Fruit fly (Drosophila melanogaster): ENCODE results near the gene CG8202.

The CG8202 gene

DNA sequence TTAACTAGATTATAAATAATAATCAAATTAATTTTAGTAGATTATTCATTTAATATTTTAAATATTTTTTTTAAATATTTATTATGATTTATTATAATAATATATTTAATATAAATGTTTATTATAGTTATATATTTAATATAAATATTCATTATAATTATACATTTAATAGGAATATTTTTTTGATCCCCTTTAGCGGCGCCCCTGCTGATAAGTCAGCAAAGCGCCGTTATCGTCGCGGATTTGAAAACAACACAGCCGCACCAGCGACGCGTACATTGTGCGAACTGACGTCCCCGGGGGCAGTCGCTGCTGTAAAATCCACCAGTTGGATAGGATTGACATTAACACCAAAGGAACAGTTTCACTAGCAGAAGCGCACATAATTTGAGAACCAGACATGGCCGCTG lies 19.2 kb upstream of the CG8202 start, which contains the start of gene CG8112 (continued):
- TF ChIP-seq CG7786 (GFP tag; optimal IDR thresholded peaks at IDR 0.05) (no peak), Rx (GFP tag; IDR thresholded peaks at IDR 0.05) (no peak), Fer3 (tag; optimal IDR thresholded peaks at IDR 0.05) (peak; percentile 30), tio (GFP tag; optimal IDR thresholded peaks at IDR 0.05) (no peak), ham (GFP tag; IDR thresholded peaks at IDR 0.05) (no peak), CG32767 (GFP tag; IDR thresholded peaks at IDR 0.05) (no peak), Tbp (GFP tag; optimal IDR thresholded peaks at IDR 0.05) (no peak), gem (tag; optimal IDR thresholded peaks at IDR 0.05) (peak; percentile 64), CG3065 (GFP tag; optimal IDR thresholded peaks at IDR 0.05) (no peak), bab2 (GFP tag; optimal IDR thresholded peaks at IDR 0.05) (no peak), CG17385 (GFP tag; optimal IDR thresholded peaks at IDR 0.05) (peak; percentile 21), CG18764 (GFP tag; optimal IDR thresholded peaks at IDR 0.05) (no peak), ttk (GFP tag; IDR thresholded peaks at IDR 0.05) (no peak), cwo (GFP tag; optimal IDR thresholded peaks at IDR 0.05) (peak; percentile 24), Dip2 (GFP tag; IDR thresholded peaks at IDR 0.05) (no peak), zfh2 (GFP tag; optimal IDR thresholded peaks at IDR 0.05) (no peak), luna (GFP tag; optimal IDR thresholded peaks at IDR 0.05) (no peak), ranshi (GFP tag; IDR thresholded peaks at IDR 0.05) (no peak), NK7.1 (GFP tag; optimal IDR thresholded peaks at IDR 0.05) (no peak), CG6854 (GFP tag; optimal IDR thresholded peaks at IDR 0.05) (peak; percentile 3), CG5953 (GFP tag; IDR thresholded peaks at IDR 0.05) (no peak), Sox102F (GFP tag; optimal IDR thresholded peaks at IDR 0.05) (peak; percentile 33), tup (GFP tag; optimal IDR thresholded peaks at IDR 0.05) (no peak), Fer1 (GFP tag; optimal IDR thresholded peaks at IDR 0.05) (no peak), CG8944 (GFP tag; optimal IDR thresholded peaks at IDR 0.05) (no peak), jing (GFP tag; optimal IDR thresholded peaks at IDR 0.05) (no peak), al (GFP tag; IDR thresholded peaks at IDR 0.05) (no peak), twi (tag; optimal IDR thresholded peaks at IDR 0.05) (no peak), vvl (GFP tag; IDR thresholded peaks at IDR 0.05) (no peak), CG15479 (GFP tag; optimal IDR thresholded peaks at IDR 0.05) (no peak), CG16779 (GFP tag; IDR thresholded peaks at IDR 0.05) (no peak), CG3847 (GFP tag; IDR thresholded peaks at IDR 0.05) (no peak), CG9876 (GFP tag; optimal IDR thresholded peaks at IDR 0.05) (no peak), dpn (GFP tag; optimal IDR thresholded peaks at IDR 0.05) (no peak), CG8388 (GFP tag; optimal IDR thresholded peaks at IDR 0.05) (peak; percentile 14), CG6654 (GFP tag; optimal IDR thresholded peaks at IDR 0.05) (no peak), sug (tag; optimal IDR thresholded peaks at IDR 0.05) (no peak), CG16813 (GFP tag; IDR thresholded peaks at IDR 0.05; ENCODE audit: partially characterized antibody) (no peak), Hmr (GFP tag; optimal IDR thresholded peaks at IDR 0.05) (peak; percentile 46), CG18262 (tag; optimal IDR thresholded peaks at IDR 0.05) (peak; percentile 57), nmo (GFP tag; optimal IDR thresholded peaks at IDR 0.05) (peak; percentile 3), Poxn (GFP tag; IDR thresholded peaks at IDR 0.05) (no peak), Lim3 (GFP tag; IDR thresholded peaks at IDR 0.05) (no peak), CG15011 (GFP tag; optimal IDR thresholded peaks at IDR 0.05) (no peak), dmrt99B (tag; optimal IDR thresholded peaks at IDR 0.05) (no peak), BtbVII (GFP tag; optimal IDR thresholded peaks at IDR 0.05) (no peak), sqz (GFP tag; optimal IDR thresholded peaks at IDR 0.05) (no peak), E2f2 (GFP tag; IDR thresholded peaks at IDR 0.05) (no peak), pho (GFP tag; optimal IDR thresholded peaks at IDR 0.05) (no peak), yki (optimal IDR thresholded peaks at IDR 0.05) (no peak), NC2β (GFP tag; optimal IDR thresholded peaks at IDR 0.05) (no peak), sc (optimal IDR thresholded peaks at IDR 0.05) (no peak), sc (GFP tag; optimal IDR thresholded peaks at IDR 0.05) (no peak)

Measured in whole organism, embryonic.